Worm (Caenorhabditis elegans) whole organism, L4 larva: ENCODE measurements around the gene ska-3.

ENCODE experiments used
- D1046.2 ChIP-seq: fragments of 200-800 bp; sonication (Bioruptor generic); IDR thresholded peaks from 2 replicates; pipeline ENCODE4 v1.3.6; 2022; ENCODE audit warnings: missing genetic modification characterization, missing compliant biosample characterization
- F26F4.8 ChIP-seq: fragments of 200-800 bp; sonication (Bioruptor generic); conservative IDR thresholded peaks from 2 replicates; pipeline ENCODE4 v1.3.6; 2022; ENCODE audit warnings: missing genetic modification characterization, missing compliant biosample characterization
- F44E2.7 ChIP-seq: fragments of 200-800 bp; sonication (Bioruptor generic); IDR thresholded peaks from 2 replicates; pipeline ENCODE4 v2.1.2; 2022; ENCODE audit warnings: missing genetic modification characterization, missing compliant biosample characterization
- F49E8.2 ChIP-seq: sonication (generic microtip); optimal IDR thresholded peaks from 2 replicates; lab custom pipeline; 2016; ENCODE audit warnings: missing compliant biosample characterization, mild to moderate bottlenecking, missing genetic modification characterization, borderline replicate concordance
- R02D3.7 ChIP-seq: fragments of 150-350 bp; sonication (generic microtip); optimal IDR thresholded peaks from 3 replicates; lab custom pipeline; 2014; ENCODE audit warnings: missing biosample characterization, missing genetic modification characterization
- T20F7.1 ChIP-seq: fragments of 200-800 bp; sonication (Bioruptor generic); optimal IDR thresholded peaks from 2 replicates; lab custom pipeline; 2018; ENCODE audit warnings: mild to moderate bottlenecking, missing genetic modification characterization, missing compliant biosample characterization
- Y48G9A.11 ChIP-seq: fragments of 200-800 bp; sonication (Bioruptor generic); IDR thresholded peaks from 2 replicates; pipeline ENCODE4 v1.3.6; 2022; ENCODE audit warnings: missing genetic modification reagents, missing genetic modification characterization, missing compliant biosample characterization
- Y5F2A.4 ChIP-seq: fragments of 200-800 bp; sonication (Bioruptor generic); optimal IDR thresholded peaks from 2 replicates; lab custom pipeline; 2018; ENCODE audit warnings: mild to moderate bottlenecking, missing genetic modification characterization, missing compliant biosample characterization
- Y75B8A.6 ChIP-seq: fragments of 200-800 bp; sonication (Bioruptor generic); IDR thresholded peaks from 2 replicates; pipeline ENCODE4 v1.3.6; 2022; ENCODE audit warnings: missing genetic modification reagents, missing genetic modification characterization, missing compliant biosample characterization
- ZK546.5 ChIP-seq, 2 experiments: sonication (generic microtip); optimal IDR thresholded peaks; 2 replicates each; lab custom pipeline; 2017; ENCODE audit warnings: missing biosample characterization in 2 of 2, missing genetic modification characterization in 2 of 2
- aha-1 ChIP-seq: fragments of 150-350 bp; peaks from one replicate; lab custom pipeline; 2014; ENCODE audit warnings: missing biosample characterization, missing genetic modification characterization
- ceh-20 ChIP-seq: fragments of 200-800 bp; sonication (Bioruptor generic); IDR thresholded peaks from 2 replicates; pipeline ENCODE4 v1.3.6; 2022; ENCODE audit warnings: missing genetic modification reagents, missing genetic modification characterization, missing compliant biosample characterization
- ceh-28 ChIP-seq: fragments of 150-350 bp; optimal IDR thresholded peaks from 2 replicates; lab custom pipeline; 2014; ENCODE audit warnings: missing biosample characterization, missing genetic modification reagents, missing genetic modification characterization
- ceh-32 ChIP-seq: sonication (generic microtip); optimal IDR thresholded peaks from 2 replicates; lab custom pipeline; 2016; ENCODE audit warnings: mild to moderate bottlenecking, missing genetic modification characterization, missing compliant biosample characterization; ENCODE audit not compliant: poor library complexity
- ceh-44 ChIP-seq: fragments of 200-800 bp; sonication (Bioruptor generic); IDR thresholded peaks from 2 replicates; pipeline ENCODE4 v1.3.6; 2022; ENCODE audit warnings: missing genetic modification reagents, missing genetic modification characterization, missing compliant biosample characterization
- ceh-62 ChIP-seq: sonication (generic microtip); optimal IDR thresholded peaks from 2 replicates; lab custom pipeline; 2017; ENCODE audit warnings: missing biosample characterization, missing genetic modification characterization
- ces-1 ChIP-seq: fragments of 150-350 bp; sonication (generic microtip); optimal IDR thresholded peaks from 4 replicates; lab custom pipeline; 2014; ENCODE audit warnings: missing biosample characterization, missing genetic modification reagents, missing genetic modification characterization
- cey-2 ChIP-seq: sonication (generic microtip); optimal IDR thresholded peaks from 3 replicates; lab custom pipeline; 2017; ENCODE audit warnings: missing genetic modification characterization, mild to moderate bottlenecking, missing compliant biosample characterization, antibody characterized with exemption, borderline replicate concordance; ENCODE audit not compliant: insufficient read depth
- daf-12 ChIP-seq: fragments of 150-350 bp; optimal IDR thresholded peaks from 2 replicates; lab custom pipeline; 2014; ENCODE audit warnings: missing biosample characterization, missing genetic modification reagents, missing genetic modification characterization
- daf-16 ChIP-seq, 3 experiments: sonication (generic microtip); optimal IDR thresholded peaks; 2 replicates each; lab custom pipeline; 2016 to 2017; ENCODE audit warnings: missing genetic modification characterization in 3 of 3, missing genetic modification reagents in 3 of 3, mild to moderate bottlenecking in 2 of 3, missing compliant biosample characterization in 2 of 3, missing biosample characterization in 1 of 3, moderate library complexity in 1 of 3
- dmd-6 ChIP-seq: fragments of 200-800 bp; sonication (Bioruptor generic); IDR thresholded peaks from 2 replicates; pipeline ENCODE4 v1.3.6; 2022; ENCODE audit warnings: missing genetic modification reagents, missing genetic modification characterization, missing compliant biosample characterization
- dmd-8 ChIP-seq: fragments of 200-800 bp; sonication (Bioruptor generic); IDR thresholded peaks from 2 replicates; pipeline ENCODE4 v1.3.6; 2022; ENCODE audit warnings: missing genetic modification characterization, missing compliant biosample characterization
- dpl-1 ChIP-seq: fragments of 150-350 bp; optimal IDR thresholded peaks from 2 replicates; lab custom pipeline; 2014; ENCODE audit warnings: missing biosample characterization, missing genetic modification reagents, missing genetic modification characterization
- duxl-1 ChIP-seq: sonication (generic microtip); optimal IDR thresholded peaks from 2 replicates; lab custom pipeline; 2016; ENCODE audit warnings: mild to moderate bottlenecking, missing genetic modification characterization, moderate library complexity, missing compliant biosample characterization; ENCODE audit not compliant: poor library complexity
- egl-27 ChIP-seq: sonication (generic microtip); optimal IDR thresholded peaks from 3 replicates; lab custom pipeline; 2017; ENCODE audit warnings: missing biosample characterization, missing genetic modification reagents, missing genetic modification characterization
- hif-1 ChIP-seq, 2 experiments: sonication (generic microtip); optimal IDR thresholded peaks; 2 replicates each; lab custom pipeline; 2016 to 2017; ENCODE audit warnings: missing compliant biosample characterization in 2 of 2, missing genetic modification characterization in 2 of 2, missing genetic modification reagents in 2 of 2, missing genotype in 2 of 2, mild to moderate bottlenecking in 1 of 2
- hlh-11 ChIP-seq: fragments of 200-800 bp; sonication (Bioruptor generic); optimal IDR thresholded peaks from 2 replicates; lab custom pipeline; 2018; ENCODE audit warnings: mild to moderate bottlenecking, missing genetic modification characterization, missing compliant biosample characterization
- hlh-30 ChIP-seq: sonication (generic microtip); optimal IDR thresholded peaks from 2 replicates; lab custom pipeline; 2017; ENCODE audit warnings: antibody characterized with exemption, mild to moderate bottlenecking, missing genetic modification characterization, missing compliant biosample characterization; ENCODE audit not compliant: insufficient read depth
- hmg-1.1 ChIP-seq: fragments of 200-800 bp; sonication (Bioruptor generic); IDR thresholded peaks from 2 replicates; pipeline ENCODE4 v1.3.6; 2022; ENCODE audit warnings: missing genetic modification reagents, missing genetic modification characterization, missing compliant biosample characterization
- jun-1 ChIP-seq: fragments of 150-350 bp; optimal IDR thresholded peaks from 2 replicates; lab custom pipeline; 2014; ENCODE audit warnings: missing biosample characterization, missing genetic modification reagents, missing genetic modification characterization
- lim-7 ChIP-seq: fragments of 200-800 bp; sonication (Bioruptor generic); IDR thresholded peaks from 2 replicates; pipeline ENCODE4 v1.3.6; 2022; ENCODE audit warnings: missing genetic modification characterization, missing compliant biosample characterization
- lin-39 ChIP-seq: fragments of 150-350 bp; optimal IDR thresholded peaks from 2 replicates; lab custom pipeline; 2014; ENCODE audit warnings: missing biosample characterization, missing genetic modification reagents, missing genetic modification characterization
- lir-3 ChIP-seq: sonication (generic microtip); optimal IDR thresholded peaks from 2 replicates; lab custom pipeline; 2016; ENCODE audit warnings: mild to moderate bottlenecking, missing genetic modification characterization, missing compliant biosample characterization
- madf-9 ChIP-seq: fragments of 200-800 bp; sonication (Bioruptor generic); conservative IDR thresholded peaks from 2 replicates; pipeline ENCODE4 v1.3.6; 2022; ENCODE audit warnings: missing genetic modification reagents, missing genetic modification characterization, missing compliant biosample characterization
- mxl-2 ChIP-seq: fragments of 200-800 bp; sonication (Bioruptor generic); conservative IDR thresholded peaks from 2 replicates; pipeline ENCODE4 v1.3.6; 2022; ENCODE audit warnings: missing genetic modification reagents, missing genetic modification characterization, missing compliant biosample characterization
- mxl-3 ChIP-seq: fragments of 200-800 bp; sonication (Bioruptor generic); optimal IDR thresholded peaks from 2 replicates; lab custom pipeline; 2018; ENCODE audit warnings: mild to moderate bottlenecking, missing genetic modification characterization, missing compliant biosample characterization
- nhr-10 ChIP-seq: fragments of 150-350 bp; optimal IDR thresholded peaks from 2 replicates; lab custom pipeline; 2014; ENCODE audit warnings: missing biosample characterization, missing genetic modification characterization
- nhr-102 ChIP-seq: sonication (generic microtip); optimal IDR thresholded peaks from 2 replicates; lab custom pipeline; 2016; ENCODE audit warnings: mild to moderate bottlenecking, missing genetic modification characterization, moderate library complexity, missing compliant biosample characterization
- nhr-42 ChIP-seq: fragments of 200-800 bp; sonication (Bioruptor generic); IDR thresholded peaks from 2 replicates; pipeline ENCODE4 v1.3.6; 2022; ENCODE audit warnings: missing genetic modification characterization, missing compliant biosample characterization
- nhr-6 ChIP-seq: fragments of 150-350 bp; optimal IDR thresholded peaks from 2 replicates; lab custom pipeline; 2014; ENCODE audit warnings: missing biosample characterization, missing genetic modification characterization
- nhr-77 ChIP-seq: fragments of 150-350 bp; optimal IDR thresholded peaks from 2 replicates; lab custom pipeline; 2014; ENCODE audit warnings: missing biosample characterization, missing genetic modification characterization
- pqm-1 ChIP-seq: sonication (generic microtip); optimal IDR thresholded peaks from 2 replicates; lab custom pipeline; 2017; ENCODE audit warnings: missing biosample characterization, missing genetic modification characterization
- rbr-2 ChIP-seq: sonication (generic microtip); optimal IDR thresholded peaks from 2 replicates; lab custom pipeline; 2016; ENCODE audit warnings: missing genotype, missing genetic modification characterization, missing compliant biosample characterization
- sdz-12 ChIP-seq: fragments of 200-800 bp; sonication (Bioruptor generic); optimal IDR thresholded peaks from 2 replicates; lab custom pipeline; 2018; ENCODE audit warnings: mild to moderate bottlenecking, missing genetic modification characterization, missing compliant biosample characterization
- tra-1 ChIP-seq: fragments of 200-800 bp; sonication (Bioruptor generic); IDR thresholded peaks from 2 replicates; pipeline ENCODE4 v1.3.6; 2022; ENCODE audit warnings: missing genetic modification reagents, missing genetic modification characterization, missing compliant biosample characterization
- unc-62 ChIP-seq, 3 experiments: fragments of 150-350 bp in 1 of 3; sonication (generic microtip); optimal IDR thresholded peaks in 2 of 3; peaks in 1 of 3; 1 replicate in 1 of 3; 2 replicates in 2 of 3; lab custom pipeline; 2014 to 2017; ENCODE audit warnings: missing biosample characterization in 3 of 3, missing genetic modification characterization in 3 of 3, missing genetic modification reagents in 3 of 3, missing genotype in 1 of 3
- zfp-2 ChIP-seq: sonication (generic microtip); optimal IDR thresholded peaks from 2 replicates; lab custom pipeline; 2016; ENCODE audit warnings: mild to moderate bottlenecking, missing genetic modification characterization, missing compliant biosample characterization
- zip-11 ChIP-seq: fragments of 200-800 bp; sonication (Bioruptor generic); IDR thresholded peaks from 2 replicates; pipeline ENCODE4 v1.3.6; 2022; ENCODE audit warnings: missing genetic modification characterization, missing compliant biosample characterization
- ztf-11 ChIP-seq: fragments of 150-350 bp; optimal IDR thresholded peaks from 2 replicates; lab custom pipeline; 2014; ENCODE audit warnings: missing biosample characterization, missing genetic modification characterization
- ztf-7 ChIP-seq: fragments of 150-350 bp; optimal IDR thresholded peaks from 2 replicates; lab custom pipeline; 2014; ENCODE audit warnings: missing biosample characterization, missing genetic modification characterization

ska-3 gene

DNA sequence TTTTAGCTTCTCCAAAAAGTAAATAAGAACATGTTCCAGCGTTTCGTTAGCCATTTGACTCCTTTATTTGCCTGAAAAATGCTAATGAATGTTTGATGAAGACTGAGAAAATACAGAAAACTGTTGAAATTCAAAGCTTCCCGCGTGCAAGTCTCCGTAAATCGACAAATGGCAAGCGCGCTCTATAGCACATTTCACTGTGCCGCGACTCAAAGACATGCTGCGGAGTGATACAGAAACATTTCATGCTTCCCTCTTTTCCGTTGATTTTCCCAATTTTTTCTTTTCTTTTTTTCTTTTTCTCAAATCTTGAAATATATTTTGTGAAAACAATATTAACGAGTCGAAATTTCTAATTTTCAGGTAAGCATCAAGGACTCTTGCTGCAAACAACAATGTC is at the start of gene ska-3, which contains the start of gene rps-12:
ska-3 (minus strand) TSS at position 71 of the 400 bp plus-strand sequence.
rps-12 (plus strand) TSS at position 364 of the 400 bp plus-strand sequence.
- TF ChIP-seq tra-1 (peak; percentile 95), egl-27 (tag; lab: Kevin White, UChicago) (no peak), D1046.2 (GFP tag; lab: Robert Waterston, UW) (peak; percentile 94), madf-9 (GFP tag; lab: Robert Waterston, UW) (peak; percentile 93), F49E8.2 (tag; lab: Kevin White, UChicago) (peak; percentile 52), lim-7 (GFP tag; lab: Robert Waterston, UW) (0 out of 2 replicates have a peak, but pooled peaks have one; percentile 4), ztf-11 (tag; lab: Kevin White, UChicago) (peak; percentile 44), hif-1 (tag; optimal IDR thresholded peaks at IDR 0.05; lab: Kevin White, UChicago) (peak; percentile 49 to 92), T20F7.1 (GFP tag; lab: Kevin White, UChicago) (no peak), ceh-28 (tag; lab: Kevin White, UChicago) (peak; percentile 27), hmg-1.1 (GFP tag; lab: Robert Waterston, UW) (peak; percentile 98), zip-11 (no peak), R02D3.7 (tag; lab: Kevin White, UChicago) (peak; percentile 98), ceh-32 (tag; lab: Kevin White, UChicago) (peak; percentile 73), unc-62 (GFP tag; optimal IDR thresholded peaks at IDR 0.05 in 1 of 2; lab: Kevin White, UChicago) (peak in 1 of 2 experiments; percentile 100), unc-62 (tag; optimal IDR thresholded peaks at IDR 0.05; lab: Kevin White, UChicago) (no peak), dmd-8 (no peak), nhr-102 (tag; lab: Kevin White, UChicago) (peak; percentile 96), Y48G9A.11 (GFP tag; lab: Robert Waterston, UW) (peak; percentile 88), ces-1 (peak; percentile 80), nhr-10 (peak; percentile 65), nhr-42 (peak; percentile 96), aha-1 (tag; lab: Kevin White, UChicago) (peak; percentile 100), nhr-77 (tag; lab: Kevin White, UChicago) (peak; percentile 99), daf-12 (no peak), hlh-30 (tag; lab: Kevin White, UChicago) (peak; percentile 98), mxl-2 (GFP tag; lab: Robert Waterston, UW) (peak; percentile 69), F26F4.8 (GFP tag; lab: Robert Waterston, UW) (no peak), Y75B8A.6 (GFP tag; lab: Robert Waterston, UW) (peak; percentile 88), ZK546.5 (tag; optimal IDR thresholded peaks at IDR 0.05; lab: Kevin White, UChicago) (peak in 1 of 2 experiments; percentile 87), cey-2 (peak; percentile 35), hlh-11 (tag; lab: Kevin White, UChicago) (peak; percentile 95), ztf-7 (tag; lab: Kevin White, UChicago) (peak; percentile 93), ceh-20 (GFP tag; lab: Robert Waterston, UW) (peak; percentile 98), ceh-62 (tag; lab: Kevin White, UChicago) (no peak), daf-16 (GFP tag; optimal IDR thresholded peaks at IDR 0.05; lab: Kevin White, UChicago) (peak in 1 of 2 experiments; percentile 80), daf-16 (tag; optimal IDR thresholded peaks at IDR 0.05; lab: Kevin White, UChicago) (peak; percentile 91), duxl-1 (tag; lab: Kevin White, UChicago) (peak; percentile 96), mxl-3 (GFP tag; lab: Kevin White, UChicago) (peak; percentile 80), zfp-2 (tag; lab: Kevin White, UChicago) (peak; percentile 99), F44E2.7 (no peak), nhr-6 (tag; lab: Kevin White, UChicago) (peak; percentile 99), lir-3 (peak; percentile 29), dmd-6 (GFP tag; lab: Robert Waterston, UW) (peak; percentile 98), jun-1 (peak; percentile 94), dpl-1 (GFP tag; lab: Kevin White, UChicago) (peak; percentile 99), Y5F2A.4 (GFP tag; lab: Kevin White, UChicago) (peak; percentile 48), lin-39 (tag; lab: Kevin White, UChicago) (no peak), pqm-1 (tag; lab: Kevin White, UChicago) (peak; percentile 74), ceh-44 (no peak), rbr-2 (tag; lab: Kevin White, UChicago) (peak; percentile 98), sdz-12 (GFP tag; lab: Kevin White, UChicago) (peak; percentile 11)
